Fruit fly (Drosophila melanogaster): Measurements from ENCODE around the gene NimC3.

The NimC3 gene

DNA sequence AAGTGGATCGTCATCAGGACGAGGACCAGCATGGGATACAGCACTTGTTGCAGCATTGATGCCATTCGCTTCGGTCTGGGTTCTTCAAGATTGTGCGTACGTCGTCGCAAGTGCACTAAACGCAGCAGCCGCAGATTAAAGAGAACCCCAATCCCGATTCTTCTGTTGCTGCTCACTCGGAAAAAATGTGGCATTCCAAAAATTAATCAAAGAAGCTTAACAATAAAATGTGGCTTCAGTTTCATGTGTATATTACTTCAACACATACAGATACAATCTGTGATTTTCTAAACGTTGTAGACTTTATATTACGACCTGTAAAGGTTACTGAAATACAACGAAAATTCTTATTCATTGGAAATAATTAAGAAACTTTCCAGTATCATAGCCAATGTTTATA lies at the start of gene NimC3:
NimC3 (minus strand) TSS at position 101 of the 400 bp plus-strand sequence.
- TF ChIP-seq dl (GFP tag; optimal IDR thresholded peaks at IDR 0.05; ENCODE audit: insufficient read depth in 1 of 2, partially characterized antibody in 2 of 2) = no peak
- TF ChIP-seq Sp1 (GFP tag; optimal IDR thresholded peaks at IDR 0.05) = no peak
- TF ChIP-seq Rel (GFP tag; optimal IDR thresholded peaks at IDR 0.05) = no peak
- no peak for TF ChIP-seq Rel (tag; optimal IDR thresholded peaks at IDR 0.05)
- TF ChIP-seq Abd-B (GFP tag; optimal IDR thresholded peaks at IDR 0.05) = no peak
- TF ChIP-seq OdsH (GFP tag; optimal IDR thresholded peaks at IDR 0.05) = no peak
- no peak for TF ChIP-seq Hr78 (GFP tag; optimal IDR thresholded peaks at IDR 0.05)
- TF ChIP-seq psq (GFP tag; optimal IDR thresholded peaks at IDR 0.05) = no peak
- TF ChIP-seq h (GFP tag; optimal IDR thresholded peaks at IDR 0.05) = no peak
- no peak for TF ChIP-seq jim (GFP tag; optimal IDR thresholded peaks at IDR 0.05)
- TF ChIP-seq Dfd (GFP tag; optimal IDR thresholded peaks at IDR 0.05) = no peak

DNA sequence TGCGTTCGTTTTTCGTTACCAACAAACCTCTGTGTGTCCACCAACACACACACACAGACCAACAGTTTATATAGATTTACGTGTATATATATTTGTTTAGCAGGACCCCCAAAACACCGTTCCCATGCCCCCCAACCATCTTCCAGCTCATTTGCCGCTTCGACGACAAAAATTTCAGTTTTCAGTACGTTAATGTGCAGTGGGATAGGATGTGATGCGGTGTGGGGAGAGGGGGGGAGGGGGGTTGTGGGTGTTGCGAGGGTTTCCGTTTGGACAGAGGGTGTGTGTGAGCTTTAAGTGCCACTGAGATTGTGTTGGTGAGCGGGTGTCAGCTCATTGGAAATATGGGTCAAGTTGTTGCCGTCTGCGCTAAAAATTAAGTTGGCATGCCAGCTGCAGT lies 34.9 kb upstream of the NimC3 start:
- TF ChIP-seq dmrt93B (GFP tag; optimal IDR thresholded peaks at IDR 0.05) (no peak), Dfd (GFP tag; optimal IDR thresholded peaks at IDR 0.05) (peak; percentile 51)

DNA sequence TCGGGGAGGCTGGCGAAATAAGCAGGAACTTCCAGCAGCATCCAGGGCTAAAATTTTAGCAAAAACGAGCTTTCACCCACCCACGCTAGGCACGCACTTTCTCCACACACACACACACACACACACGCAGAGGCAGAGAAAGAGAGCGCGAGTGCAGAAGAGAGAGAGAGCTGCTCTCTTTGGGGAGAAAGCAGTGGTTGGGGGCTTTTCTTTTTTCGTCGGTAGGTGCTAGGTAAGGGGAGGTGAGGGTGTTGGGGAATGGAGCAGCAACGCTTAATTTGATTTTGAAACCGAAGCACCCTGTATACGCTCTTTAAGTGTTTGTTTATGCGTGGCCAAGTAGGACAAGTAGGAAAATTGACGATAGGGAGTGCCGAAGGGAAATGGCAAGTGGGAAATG lies 34.3 kb upstream of the NimC3 start:
- TF ChIP-seq Dfd (GFP tag; optimal IDR thresholded peaks at IDR 0.05) = peak; percentile 74
- no peak for TF ChIP-seq fru (GFP tag; optimal IDR thresholded peaks at IDR 0.05)

DNA sequence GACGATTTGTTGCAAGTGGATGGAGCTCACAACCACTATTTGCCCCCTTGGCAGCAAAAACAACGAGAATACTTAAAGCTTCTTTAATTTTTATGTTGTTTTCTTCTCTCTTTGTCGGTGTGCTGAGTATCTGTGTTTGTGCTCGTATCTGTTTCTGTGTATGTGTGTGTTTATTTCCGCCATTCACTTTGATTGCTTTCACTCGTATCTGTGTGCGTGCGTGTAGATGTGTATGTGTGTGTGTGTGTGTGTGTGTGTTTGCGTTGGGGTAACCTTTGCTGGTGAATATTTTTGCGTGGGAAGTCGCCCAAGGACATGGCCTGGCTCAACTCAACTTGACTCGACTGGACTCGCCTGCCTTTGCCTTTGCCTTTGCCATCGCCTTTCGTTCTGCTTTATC lies 29.9 kb upstream of the NimC3 start:
- TF ChIP-seq Myc (optimal IDR thresholded peaks at IDR 0.05) = no peak
- TF ChIP-seq Dfd (GFP tag; optimal IDR thresholded peaks at IDR 0.05) = peak; percentile 73

DNA sequence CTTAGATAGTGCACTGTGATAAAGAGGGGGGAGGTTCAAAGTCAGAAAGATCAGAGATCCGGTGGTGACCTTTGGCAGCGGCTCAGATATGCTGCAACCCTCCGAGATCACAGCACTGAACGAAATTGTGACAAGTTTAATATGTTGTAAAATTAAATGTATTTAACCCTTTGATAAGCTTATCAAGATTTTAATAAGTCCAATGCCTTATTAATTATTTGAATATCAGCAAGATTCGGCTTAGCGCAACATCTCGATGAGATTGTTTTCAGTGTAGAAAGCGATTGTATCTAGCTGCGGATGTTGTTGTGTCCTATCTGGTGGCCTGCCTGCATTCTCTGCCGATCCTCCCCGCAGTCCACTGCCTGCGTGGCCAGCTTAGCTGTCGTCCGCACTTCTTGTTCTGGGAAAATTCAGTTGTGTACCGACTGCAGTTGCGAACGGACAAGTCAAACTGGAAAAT lies 27.2 kb upstream of the NimC3 start, which contains the start of gene NimC4:
NimC4 (plus strand) TSS at position 413 of the 463 bp plus-strand sequence.
- no peak for TF ChIP-seq CG32264 (GFP tag; optimal IDR thresholded peaks at IDR 0.05)
- peak; percentile 79 for TF ChIP-seq sv (GFP tag; optimal IDR thresholded peaks at IDR 0.05)

DNA sequence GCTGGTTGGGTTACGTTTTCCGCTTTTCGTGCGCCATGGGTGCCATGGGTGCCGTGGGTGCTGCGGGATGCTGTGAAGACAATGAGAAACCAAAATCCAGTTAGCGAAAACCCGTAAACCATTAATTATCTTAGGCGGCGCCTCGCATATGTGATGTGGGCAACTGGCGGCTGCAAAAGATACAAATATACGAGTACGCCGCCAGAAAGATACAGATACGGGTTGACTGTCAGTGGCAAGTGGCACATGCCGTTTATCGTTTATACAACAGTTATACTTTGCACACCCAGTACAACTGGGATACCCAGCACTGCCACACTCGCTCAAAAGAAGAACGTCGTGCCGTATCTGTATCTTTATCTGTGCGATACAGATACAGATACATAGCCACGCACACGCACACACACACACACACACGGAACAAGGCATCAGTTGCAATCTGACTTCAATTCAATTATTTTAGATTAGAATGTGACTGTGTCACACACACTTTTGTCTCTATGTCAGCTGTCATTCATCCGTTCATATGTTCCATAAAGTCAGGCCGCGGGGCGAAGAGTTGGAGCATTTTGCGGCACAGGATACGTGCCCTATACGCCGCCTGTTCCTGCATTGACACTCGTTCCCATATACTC lies 25.7 kb upstream of the NimC3 start:
- TF ChIP-seq Dfd (GFP tag; optimal IDR thresholded peaks at IDR 0.05) (peak; percentile 57), Vsx2 (GFP tag; optimal IDR thresholded peaks at IDR 0.05; ENCODE audit: partially characterized antibody) (no peak)

DNA sequence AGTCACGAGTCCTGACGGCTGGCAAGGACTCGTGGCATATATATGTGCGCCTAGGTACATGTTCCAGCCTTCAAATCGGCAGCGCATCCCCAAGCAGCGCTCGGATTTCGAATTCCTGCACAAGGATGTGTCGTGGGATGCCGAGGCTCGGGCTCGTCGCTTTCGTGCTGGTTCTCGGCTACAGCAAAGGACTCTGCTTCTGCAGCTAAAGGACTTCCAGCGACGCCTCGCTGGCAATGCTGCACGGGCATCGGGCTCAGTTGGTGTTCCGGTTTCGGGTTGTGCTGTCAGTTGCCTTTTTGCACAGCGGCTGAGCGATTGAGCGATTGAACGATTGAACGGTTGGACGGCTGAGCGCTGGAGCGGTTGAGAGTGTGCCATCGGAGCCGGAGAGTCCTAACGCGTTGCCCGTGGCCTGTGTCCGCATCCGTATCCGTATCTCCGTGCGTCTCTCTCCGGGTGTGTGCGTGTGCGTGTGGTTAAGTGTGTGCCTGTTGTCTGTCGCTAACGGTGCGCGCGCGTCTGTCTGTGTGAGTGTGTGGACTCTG lies 20.0 kb upstream of the NimC3 start, which contains the start of gene nAChRalpha5:
nAChRalpha5 (plus strand) TSS at position 235 of the 548 bp plus-strand sequence.
- no peak for TF ChIP-seq CG9705 (GFP tag; optimal IDR thresholded peaks at IDR 0.05)
- peak; percentile 18 for TF ChIP-seq Dfd (GFP tag; optimal IDR thresholded peaks at IDR 0.05)
- TF ChIP-seq ey (GFP tag; optimal IDR thresholded peaks at IDR 0.05) = no peak
- no peak for TF ChIP-seq tai (GFP tag; optimal IDR thresholded peaks at IDR 0.05)
- no peak for TF ChIP-seq Hr78 (GFP tag; optimal IDR thresholded peaks at IDR 0.05)
- no peak for TF ChIP-seq brk (GFP tag; optimal IDR thresholded peaks at IDR 0.05)
- TF ChIP-seq Mio (GFP tag; optimal IDR thresholded peaks at IDR 0.05) = no peak
- TF ChIP-seq psq (GFP tag; optimal IDR thresholded peaks at IDR 0.05) = no peak

DNA sequence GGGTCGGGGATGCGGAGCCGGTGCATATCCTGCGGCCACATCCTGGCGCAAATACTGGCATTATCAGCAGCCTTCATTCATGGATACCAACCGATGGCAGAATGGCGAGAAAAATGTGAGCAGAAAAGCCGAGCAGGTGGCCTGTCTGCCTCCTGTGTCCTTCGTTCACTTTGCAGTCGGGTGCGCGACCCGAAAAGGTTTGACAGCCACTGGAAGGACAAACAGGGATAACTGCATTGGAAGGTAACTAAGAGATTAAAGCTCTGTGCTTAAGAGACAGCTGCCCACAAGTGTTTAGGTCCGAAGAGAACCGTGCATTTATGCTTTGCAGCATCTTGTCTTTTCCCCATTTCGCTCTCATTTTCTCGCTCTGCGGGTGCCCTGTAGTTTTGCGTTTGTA lies 18.7 kb upstream of the NimC3 start:
- no peak for TF ChIP-seq br (GFP tag; optimal IDR thresholded peaks at IDR 0.05)
- no peak for TF ChIP-seq GATAd (GFP tag; optimal IDR thresholded peaks at IDR 0.05)
- TF ChIP-seq Hr83 (GFP tag; optimal IDR thresholded peaks at IDR 0.05; ENCODE audit: poor library complexity, severe bottlenecking) = no peak
- no peak for TF ChIP-seq dmrt93B (GFP tag; optimal IDR thresholded peaks at IDR 0.05)
- TF ChIP-seq Hr78 (GFP tag; optimal IDR thresholded peaks at IDR 0.05) = no peak
- TF ChIP-seq sv (GFP tag; optimal IDR thresholded peaks at IDR 0.05) = no peak
- TF ChIP-seq tai (GFP tag; optimal IDR thresholded peaks at IDR 0.05) = no peak
- TF ChIP-seq CG9705 (GFP tag; optimal IDR thresholded peaks at IDR 0.05) = no peak
- TF ChIP-seq Dif (GFP tag; optimal IDR thresholded peaks at IDR 0.05; ENCODE audit: partially characterized antibody) = no peak
- no peak for TF ChIP-seq pan (optimal IDR thresholded peaks at IDR 0.05)

Measured in whole organism, wandering third instar larva.